Fruit fly (Drosophila melanogaster): ENCODE results near the gene CG11601.

The CG11601 gene

DNA sequence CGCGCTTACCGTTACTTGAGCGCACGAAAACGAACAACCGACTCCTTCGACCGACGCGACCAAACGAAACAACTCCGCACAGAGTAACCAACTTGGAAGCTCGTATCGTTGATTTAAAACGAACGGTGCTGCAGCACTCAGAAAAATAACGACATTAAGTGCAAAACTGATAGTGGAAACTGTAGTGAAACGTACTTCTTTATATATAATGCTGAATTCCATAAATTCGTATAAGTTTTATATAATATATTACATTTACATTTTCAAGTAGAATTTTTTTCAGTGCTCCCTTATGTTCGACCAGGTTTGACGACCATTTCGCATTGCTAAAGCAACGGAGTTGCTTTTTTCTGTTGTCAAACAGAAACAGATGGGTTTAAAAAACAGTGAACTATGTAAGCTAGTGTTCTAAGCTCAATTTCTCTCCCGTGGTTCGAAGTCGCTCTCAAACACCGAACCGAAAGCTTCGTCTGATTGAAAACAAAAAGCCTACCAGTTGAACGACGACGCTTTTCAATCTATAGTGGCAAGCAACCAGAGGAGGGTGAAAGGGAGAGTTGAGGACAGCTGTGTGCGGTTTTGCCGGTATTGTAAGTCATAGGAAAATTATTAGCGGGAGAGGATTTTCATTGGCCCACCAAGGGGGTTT, 15.5 kb downstream of the CG11601 start, which contains the start of gene CG17075 (continued):
- TF ChIP-seq CG18011 (GFP tag; optimal IDR thresholded peaks at IDR 0.05): peak; percentile 85
- TF ChIP-seq repo (GFP tag; optimal IDR thresholded peaks at IDR 0.05): peak; percentile 55
- TF ChIP-seq nau (GFP tag; optimal IDR thresholded peaks at IDR 0.05): no peak
- TF ChIP-seq CG31388 (GFP tag; optimal IDR thresholded peaks at IDR 0.05): peak; percentile 81
- TF ChIP-seq stwl (tag; optimal IDR thresholded peaks at IDR 0.05): no peak
- TF ChIP-seq CG1832 (GFP tag; optimal IDR thresholded peaks at IDR 0.05): no peak
- TF ChIP-seq CG12155 (GFP tag; optimal IDR thresholded peaks at IDR 0.05): peak; percentile 90
- peak; percentile 91 for TF ChIP-seq CG32767 (GFP tag; IDR thresholded peaks at IDR 0.05)
- peak; percentile 24 for TF ChIP-seq CG3995 (GFP tag; optimal IDR thresholded peaks at IDR 0.05)
- TF ChIP-seq cwo (GFP tag; optimal IDR thresholded peaks at IDR 0.05): peak; percentile 94
- peak; percentile 94 for TF ChIP-seq wdn (GFP tag; IDR thresholded peaks at IDR 0.05)
- TF ChIP-seq CG8290 (GFP tag; optimal IDR thresholded peaks at IDR 0.05): peak; percentile 93
- TF ChIP-seq CG8290 (tag; optimal IDR thresholded peaks at IDR 0.05): peak in 1 of 2 experiments; percentile 68
- peak; percentile 81; the same call in 2 of the 3 replicates for TF ChIP-seq CG2199 (GFP tag; IDR thresholded peaks at IDR 0.05)
- TF ChIP-seq jigr1 (GFP tag; IDR thresholded peaks at IDR 0.05): peak; percentile 82
- TF ChIP-seq sr (GFP tag; IDR thresholded peaks at IDR 0.05): peak; percentile 84
- TF ChIP-seq tll (GFP tag; optimal IDR thresholded peaks at IDR 0.05): no peak
- TF ChIP-seq CG12744 (GFP tag; optimal IDR thresholded peaks at IDR 0.05): peak; percentile 69
- TF ChIP-seq chif (GFP tag; optimal IDR thresholded peaks at IDR 0.05): peak; percentile 67 to 82
- no peak for TF ChIP-seq knrl (GFP tag; IDR thresholded peaks at IDR 0.05; ENCODE audit: partially characterized antibody)
- TF ChIP-seq CG1792 (GFP tag; optimal IDR thresholded peaks at IDR 0.05): peak; percentile 66
- TF ChIP-seq caup (GFP tag; optimal IDR thresholded peaks at IDR 0.05; ENCODE audit: severe bottlenecking): peak; percentile 96
- peak; percentile 94 for TF ChIP-seq CG9727 (GFP tag; optimal IDR thresholded peaks at IDR 0.05)
- TF ChIP-seq CG14014 (GFP tag; IDR thresholded peaks at IDR 0.05): peak; percentile 97
- peak; percentile 94 for TF ChIP-seq CG18619 (GFP tag; optimal IDR thresholded peaks at IDR 0.05)
- TF ChIP-seq ind (GFP tag; optimal IDR thresholded peaks at IDR 0.05): peak; percentile 94
- peak; percentile 42 for TF ChIP-seq pb (GFP tag; optimal IDR thresholded peaks at IDR 0.05)
- peak; percentile 97 for TF ChIP-seq ci (GFP tag; IDR thresholded peaks at IDR 0.05)
- TF ChIP-seq CG10366 (GFP tag; IDR thresholded peaks at IDR 0.05): peak; percentile 95
- peak; percentile 79 for TF ChIP-seq E2f2 (GFP tag; IDR thresholded peaks at IDR 0.05)
- TF ChIP-seq pho (GFP tag; optimal IDR thresholded peaks at IDR 0.05): peak; percentile 86
- TF ChIP-seq Tbp (GFP tag; optimal IDR thresholded peaks at IDR 0.05): no peak
- TF ChIP-seq CG17612 (GFP tag; IDR thresholded peaks at IDR 0.05): peak; percentile 88
- TF ChIP-seq shn (GFP tag; optimal IDR thresholded peaks at IDR 0.05): peak; percentile 48
- no peak for TF ChIP-seq hth (optimal IDR thresholded peaks at IDR 0.05)
- peak; percentile 89 for TF ChIP-seq D19A (tag; optimal IDR thresholded peaks at IDR 0.05)
- TF ChIP-seq nom (GFP tag; optimal IDR thresholded peaks at IDR 0.05): peak; percentile 40
- peak; percentile 52 for TF ChIP-seq Side (GFP tag; optimal IDR thresholded peaks at IDR 0.05)
- TF ChIP-seq ken (GFP tag; IDR thresholded peaks at IDR 0.05): peak; percentile 93
- TF ChIP-seq zfh2 (GFP tag; optimal IDR thresholded peaks at IDR 0.05): peak; percentile 79
- TF ChIP-seq CG6854 (GFP tag; optimal IDR thresholded peaks at IDR 0.05): peak; percentile 92
- TF ChIP-seq Antp (GFP tag; optimal IDR thresholded peaks at IDR 0.05): peak; percentile 77
- TF ChIP-seq CG11247 (GFP tag; IDR thresholded peaks at IDR 0.05): peak; percentile 93
- TF ChIP-seq CG3726 (GFP tag; IDR thresholded peaks at IDR 0.05): peak; percentile 90
- TF ChIP-seq toy (GFP tag; IDR thresholded peaks at IDR 0.05): peak; percentile 85
- peak; percentile 81 for TF ChIP-seq Lim3 (GFP tag; IDR thresholded peaks at IDR 0.05)
- peak; percentile 88 for TF ChIP-seq CG18764 (GFP tag; optimal IDR thresholded peaks at IDR 0.05)
- peak in 1 of 3 experiments; percentile 69 for TF ChIP-seq lola (GFP tag; optimal IDR thresholded peaks at IDR 0.05)
- TF ChIP-seq CG4617 (GFP tag; optimal IDR thresholded peaks at IDR 0.05; ENCODE audit: borderline replicate concordance): peak; percentile 79
- peak; percentile 95 for TF ChIP-seq CG14441 (GFP tag; IDR thresholded peaks at IDR 0.05)
- TF ChIP-seq Atf3 (GFP tag; optimal IDR thresholded peaks at IDR 0.05): peak; percentile 30

Measured in whole organism, embryonic.